Worm (Caenorhabditis elegans) whole organism, young adult: Measurements from ENCODE around the gene irld-2.

Source experiments
- B0019.2 ChIP-seq: fragments of 200-800 bp; sonication (Bioruptor generic); conservative IDR thresholded peaks from 2 replicates; pipeline ENCODE4 v1.3.6; 2022; ENCODE audit warnings: missing genetic modification reagents, missing genetic modification characterization, missing compliant biosample characterization
- B0261.1 ChIP-seq: sonication (generic microtip); optimal IDR thresholded peaks from 2 replicates; lab custom pipeline; 2016; ENCODE audit warnings: mild to moderate bottlenecking, missing genetic modification characterization, moderate library complexity, missing compliant biosample characterization
- C06A6.2 ChIP-seq: fragments of 200-800 bp; sonication (Bioruptor generic); conservative IDR thresholded peaks from 2 replicates; pipeline ENCODE4 v1.3.6; 2022; ENCODE audit warnings: missing genetic modification characterization, missing compliant biosample characterization
- D2030.7 ChIP-seq: fragments of 200-800 bp; sonication (Bioruptor generic); IDR thresholded peaks from 2 replicates; pipeline ENCODE4 v1.3.6; 2022; ENCODE audit warnings: missing genetic modification reagents, missing genetic modification characterization, missing compliant biosample characterization
- F37B4.10 ChIP-seq: fragments of 200-800 bp; sonication (Bioruptor generic); IDR thresholded peaks from 2 replicates; pipeline ENCODE4 v1.3.6; 2022; ENCODE audit warnings: missing genetic modification characterization, missing compliant biosample characterization
- F57A8.1 ChIP-seq: fragments of 200-800 bp; sonication (Bioruptor generic); optimal IDR thresholded peaks from 2 replicates; lab custom pipeline; 2018; ENCODE audit warnings: mild to moderate bottlenecking, missing genetic modification characterization, moderate library complexity, missing compliant biosample characterization
- T07F8.4 ChIP-seq: sonication (generic microtip); optimal IDR thresholded peaks from 2 replicates; lab custom pipeline; 2016; ENCODE audit warnings: mild to moderate bottlenecking, missing genetic modification characterization, moderate library complexity, missing compliant biosample characterization
- Y67H2A.10 ChIP-seq: fragments of 200-800 bp; sonication (Bioruptor generic); conservative IDR thresholded peaks from 2 replicates; pipeline ENCODE4 v1.3.6; 2022; ENCODE audit warnings: missing genetic modification reagents, missing genetic modification characterization, missing compliant biosample characterization
- aptf-2 ChIP-seq: fragments of 200-800 bp; sonication (Bioruptor generic); conservative IDR thresholded peaks from 2 replicates; pipeline ENCODE4 v1.3.6; 2022; ENCODE audit warnings: missing genetic modification reagents, missing genetic modification characterization, missing compliant biosample characterization
- aptf-3 ChIP-seq: fragments of 200-800 bp; sonication (Bioruptor generic); IDR thresholded peaks from 2 replicates; pipeline ENCODE4 v1.3.6; 2022; ENCODE audit warnings: missing genetic modification characterization, missing compliant biosample characterization
- atf-7 ChIP-seq: sonication (generic microtip); optimal IDR thresholded peaks from 2 replicates; lab custom pipeline; 2017; ENCODE audit warnings: mild to moderate bottlenecking, missing genetic modification characterization, missing compliant biosample characterization
- bed-1 ChIP-seq: fragments of 200-800 bp; sonication (Bioruptor generic); IDR thresholded peaks from 2 replicates; pipeline ENCODE4 v1.3.6; 2022; ENCODE audit warnings: missing genetic modification reagents, missing genetic modification characterization, missing compliant biosample characterization
- cebp-1 ChIP-seq, 2 experiments: fragments of 200-800 bp in 1 of 2; sonication (Bioruptor generic) in 1 of 2; sonication (generic microtip) in 1 of 2; IDR thresholded peaks in 1 of 2; optimal IDR thresholded peaks in 1 of 2; 2 replicates each; pipeline versions ENCODE4 v1.3.6 to Lab custom; 2017 to 2022; ENCODE audit warnings: missing compliant biosample characterization in 2 of 2, missing genetic modification characterization in 2 of 2, mild to moderate bottlenecking in 1 of 2, missing genetic modification reagents in 1 of 2, moderate library complexity in 1 of 2
- ceh-40 ChIP-seq: fragments of 200-800 bp; sonication (Bioruptor generic); IDR thresholded peaks from 2 replicates; pipeline ENCODE4 v1.3.6; 2022; ENCODE audit warnings: missing genetic modification characterization, missing compliant biosample characterization
- ceh-79 ChIP-seq: sonication (generic microtip); optimal IDR thresholded peaks from 2 replicates; lab custom pipeline; 2017; ENCODE audit warnings: mild to moderate bottlenecking, missing genetic modification characterization, missing compliant biosample characterization
- die-1 ChIP-seq: sonication (generic microtip); optimal IDR thresholded peaks from 2 replicates; lab custom pipeline; 2016; ENCODE audit warnings: missing genotype, mild to moderate bottlenecking, missing genetic modification characterization, missing compliant biosample characterization
- egrh-3 ChIP-seq: fragments of 200-800 bp; sonication (Bioruptor generic); IDR thresholded peaks from 2 replicates; pipeline ENCODE4 v1.3.6; 2022; ENCODE audit warnings: missing genetic modification reagents, missing genetic modification characterization, missing compliant biosample characterization
- him-1 ChIP-seq: sonication (generic microtip); optimal IDR thresholded peaks from 2 replicates; lab custom pipeline; 2016; ENCODE audit warnings: missing genotype, missing genetic modification reagents, missing genetic modification characterization, missing compliant biosample characterization
- hlh-12 ChIP-seq: sonication (generic microtip); optimal IDR thresholded peaks from 2 replicates; lab custom pipeline; 2016; ENCODE audit warnings: missing genetic modification characterization, missing compliant biosample characterization
- hlh-26 ChIP-seq: fragments of 200-800 bp; sonication (Bioruptor generic); conservative IDR thresholded peaks from 2 replicates; pipeline ENCODE4 v1.3.6; 2022; ENCODE audit warnings: missing genetic modification reagents, missing genetic modification characterization, missing compliant biosample characterization
- hmg-20 ChIP-seq: fragments of 200-800 bp; sonication (Bioruptor generic); IDR thresholded peaks from 2 replicates; pipeline ENCODE4 v1.3.6; 2022; ENCODE audit warnings: missing genetic modification reagents, missing genetic modification characterization, missing compliant biosample characterization
- lag-1 ChIP-seq: fragments of 200-800 bp; sonication (Bioruptor generic); IDR thresholded peaks from 2 replicates; pipeline ENCODE4 v1.3.6; 2022; ENCODE audit warnings: missing genetic modification reagents, missing genetic modification characterization, missing compliant biosample characterization
- let-526 ChIP-seq: fragments of 200-800 bp; sonication (Bioruptor generic); IDR thresholded peaks from 2 replicates; pipeline ENCODE4 v1.3.6; 2022; ENCODE audit warnings: missing genetic modification reagents, missing genetic modification characterization, missing compliant biosample characterization
- lin-35 ChIP-seq, 3 experiments: fragments of 150-350 bp in 2 of 3; sonication (generic microtip) in 1 of 3; optimal IDR thresholded peaks; 2 replicates each; lab custom pipeline; 2014 to 2018; ENCODE audit warnings: missing biosample characterization in 3 of 3, missing genetic modification characterization in 3 of 3, missing genetic modification reagents in 3 of 3
- lsy-27 ChIP-seq: sonication (generic microtip); optimal IDR thresholded peaks from 2 replicates; lab custom pipeline; 2017; ENCODE audit warnings: missing genetic modification characterization, mild to moderate bottlenecking, missing compliant biosample characterization, antibody characterized with exemption, missing genotype, borderline replicate concordance; ENCODE audit not compliant: insufficient read depth
- madf-10 ChIP-seq: sonication (generic microtip); optimal IDR thresholded peaks from 2 replicates; lab custom pipeline; 2016; ENCODE audit warnings: mild to moderate bottlenecking, missing genetic modification characterization, missing compliant biosample characterization
- madf-8 ChIP-seq: fragments of 200-800 bp; sonication (Bioruptor generic); conservative IDR thresholded peaks from 2 replicates; pipeline ENCODE4 v1.3.6; 2022; ENCODE audit warnings: missing genetic modification reagents, missing genetic modification characterization, missing compliant biosample characterization
- mcd-1 ChIP-seq: fragments of 200-800 bp; sonication (Bioruptor generic); IDR thresholded peaks from 2 replicates; pipeline ENCODE4 v1.3.6; 2022; ENCODE audit warnings: missing genetic modification reagents, missing genetic modification characterization, missing compliant biosample characterization
- nhr-80 ChIP-seq: sonication (generic microtip); optimal IDR thresholded peaks from 2 replicates; lab custom pipeline; 2016; ENCODE audit warnings: missing genetic modification characterization, missing compliant biosample characterization
- rpc-1 ChIP-seq, 2 experiments: fragments of 150-350 bp in 1 of 2; sonication (generic microtip) in 1 of 2; optimal IDR thresholded peaks; 2 replicates each; lab custom pipeline; 2014 to 2018; ENCODE audit warnings: missing biosample characterization in 1 of 2, missing genetic modification characterization in 1 of 2, missing genetic modification reagents in 1 of 2, missing genotype in 1 of 2
- snpc-1.1 ChIP-seq: sonication (generic microtip); optimal IDR thresholded peaks from 2 replicates; lab custom pipeline; 2017; ENCODE audit warnings: missing genetic modification characterization, mild to moderate bottlenecking, missing compliant biosample characterization, antibody characterized with exemption, moderate library complexity, missing genotype, missing genetic modification reagents; ENCODE audit not compliant: insufficient read depth
- snpc-4 ChIP-seq, 5 experiments: fragments of 150-350 bp in 1 of 5; sonication (generic microtip) in 4 of 5; optimal IDR thresholded peaks; 2 replicates each; lab custom pipeline; 2014 to 2018; ENCODE audit warnings: missing genetic modification characterization in 5 of 5, missing biosample characterization in 3 of 5, antibody characterized with exemption in 2 of 5, mild to moderate bottlenecking in 2 of 5, missing compliant biosample characterization in 2 of 5, missing genotype in 2 of 5, moderate library complexity in 2 of 5, missing genetic modification reagents in 1 of 5
- sptf-2 ChIP-seq: fragments of 200-800 bp; sonication (Bioruptor generic); optimal IDR thresholded peaks from 2 replicates; lab custom pipeline; 2018; ENCODE audit warnings: mild to moderate bottlenecking, missing genetic modification characterization, missing compliant biosample characterization
- zfh-2 ChIP-seq: fragments of 200-800 bp; sonication (Bioruptor generic); conservative IDR thresholded peaks from 2 replicates; pipeline ENCODE4 v1.3.6; 2022; ENCODE audit warnings: missing genetic modification reagents, missing genetic modification characterization, missing compliant biosample characterization
- ztf-18 ChIP-seq: sonication (generic microtip); optimal IDR thresholded peaks from 2 replicates; lab custom pipeline; 2016; ENCODE audit warnings: missing genotype, mild to moderate bottlenecking, missing genetic modification characterization, missing compliant biosample characterization
- ztf-22 ChIP-seq: fragments of 200-800 bp; sonication (Bioruptor generic); optimal IDR thresholded peaks from 2 replicates; lab custom pipeline; 2018; ENCODE audit warnings: mild to moderate bottlenecking, missing genetic modification characterization, moderate library complexity, missing compliant biosample characterization
- ztf-3 ChIP-seq: fragments of 200-800 bp; sonication (Bioruptor generic); optimal IDR thresholded peaks from 2 replicates; lab custom pipeline; 2018; ENCODE audit warnings: mild to moderate bottlenecking, missing genetic modification characterization, missing compliant biosample characterization
- ztf-6 ChIP-seq: fragments of 200-800 bp; sonication (Bioruptor generic); IDR thresholded peaks from 2 replicates; pipeline ENCODE4 v1.3.6; 2022; ENCODE audit warnings: missing genetic modification reagents, missing genetic modification characterization, missing compliant biosample characterization

Gene irld-2

ce11 chrX:13379072-13379471, 15.8 kb downstream of the irld-2 start:
- no peak for TF ChIP-seq him-1 (tag; lab: Kevin White, UChicago)
- no peak for TF ChIP-seq aptf-2 (GFP tag; lab: Robert Waterston, UW)
- TF ChIP-seq F37B4.10 (GFP tag; lab: Robert Waterston, UW): no peak
- TF ChIP-seq hlh-12 (tag; lab: Kevin White, UChicago): no peak
- TF ChIP-seq ceh-79: no peak
- TF ChIP-seq hmg-20 (GFP tag; lab: Robert Waterston, UW): no peak
- TF ChIP-seq F57A8.1: no peak
- no peak for TF ChIP-seq madf-10 (tag; lab: Kevin White, UChicago)
- TF ChIP-seq lag-1 (GFP tag; lab: Robert Waterston, UW): no peak
- no peak for TF ChIP-seq aptf-3 (GFP tag; lab: Robert Waterston, UW)
- TF ChIP-seq die-1: no peak
- TF ChIP-seq ztf-6: no peak
- TF ChIP-seq lin-35 (GFP tag; optimal IDR thresholded peaks at IDR 0.05; lab: Kevin White, UChicago): no peak

ce11 chrX:13376851-13377250, 18.0 kb downstream of the irld-2 start, which contains the start of the genes C49F8.14 and gem-1:
Gene C49F8.14 (minus strand): TSS chrX:13376949.
Gene gem-1 (minus strand): TSS chrX:13376992.
- no peak for TF ChIP-seq hlh-26 (GFP tag; lab: Robert Waterston, UW)
- TF ChIP-seq mcd-1 (GFP tag; lab: Robert Waterston, UW): no peak
- no peak for TF ChIP-seq B0261.1 (tag; lab: Kevin White, UChicago)
- no peak for TF ChIP-seq ztf-3 (GFP tag; lab: Kevin White, UChicago)
- no peak for TF ChIP-seq madf-8 (GFP tag; lab: Robert Waterston, UW)
- no peak for TF ChIP-seq him-1 (tag; lab: Kevin White, UChicago)
- TF ChIP-seq hlh-12 (tag; lab: Kevin White, UChicago): no peak
- TF ChIP-seq ceh-40 (GFP tag; lab: Robert Waterston, UW): no peak
- no peak for TF ChIP-seq ztf-22 (GFP tag; lab: Kevin White, UChicago)
- TF ChIP-seq bed-1 (GFP tag; lab: Robert Waterston, UW): no peak
- no peak for TF ChIP-seq snpc-4 (GFP tag; optimal IDR thresholded peaks at IDR 0.05; lab: Kevin White, UChicago)
- TF ChIP-seq snpc-4 (tag; optimal IDR thresholded peaks at IDR 0.05; lab: Kevin White, UChicago): no peak
- TF ChIP-seq sptf-2 (GFP tag; lab: Kevin White, UChicago): no peak
- no peak for TF ChIP-seq C06A6.2
- TF ChIP-seq zfh-2 (GFP tag; lab: Robert Waterston, UW): no peak
- TF ChIP-seq egrh-3: no peak

DNA sequence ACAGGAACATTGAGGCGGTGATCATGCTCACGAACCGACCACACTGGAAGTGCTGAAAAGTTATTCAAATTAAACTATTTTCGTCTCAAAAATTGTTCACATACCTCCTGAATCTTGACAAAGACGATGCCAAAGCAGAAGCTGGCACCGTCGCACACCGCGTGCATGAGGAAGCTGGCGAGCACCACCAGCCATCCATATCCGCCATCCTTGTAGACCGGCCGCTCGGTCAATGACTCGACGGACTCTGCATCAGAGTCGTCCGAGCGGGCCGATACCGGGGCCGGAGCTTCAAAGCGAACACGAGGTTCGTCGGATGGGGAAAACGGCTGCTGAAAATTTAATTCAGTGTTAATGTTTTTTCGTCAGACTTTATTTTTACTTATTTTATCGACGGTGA, 18.7 kb downstream of the irld-2 start:
- TF ChIP-seq lsy-27 (tag; lab: Kevin White, UChicago) (no peak), zfh-2 (GFP tag; lab: Robert Waterston, UW) (peak; percentile 78), egrh-3 (peak; percentile 48; the same call in 1 of the 2 replicates)

- no peak for TF ChIP-seq atf-7
- TF ChIP-seq B0019.2 (GFP tag; lab: Robert Waterston, UW): no peak
- no peak for TF ChIP-seq C06A6.2
- no peak for TF ChIP-seq let-526 (GFP tag; lab: Robert Waterston, UW)
- TF ChIP-seq rpc-1 (optimal IDR thresholded peaks at IDR 0.05; lab: Kevin White, UChicago): no peak
- no peak for TF ChIP-seq rpc-1 (tag; optimal IDR thresholded peaks at IDR 0.05; lab: Kevin White, UChicago)
- TF ChIP-seq nhr-80 (tag; lab: Kevin White, UChicago): peak; percentile 92
- TF ChIP-seq Y67H2A.10 (GFP tag; lab: Robert Waterston, UW): no peak
- TF ChIP-seq ztf-22 (GFP tag; lab: Kevin White, UChicago): peak; percentile 50
- no peak for TF ChIP-seq D2030.7
- TF ChIP-seq cebp-1 (GFP tag; IDR thresholded peaks at IDR 0.05; lab: Robert Waterston, UW): no peak
- TF ChIP-seq cebp-1 (tag; optimal IDR thresholded peaks at IDR 0.05; lab: Kevin White, UChicago): peak; percentile 0
- no peak for TF ChIP-seq T07F8.4 (tag; lab: Kevin White, UChicago)
- TF ChIP-seq snpc-1.1 (tag; lab: Kevin White, UChicago): no peak
- TF ChIP-seq ztf-18: no peak
These were observed 26.6 kb downstream of the irld-2 start for ce11 chrX:13368283-13368682.
